Worm (Caenorhabditis elegans) whole organism, young adult: Measurements from ENCODE around the gene ccdc-149.

Source experiments
- cebp-1 ChIP-seq, 2 experiments: fragments of 200-800 bp in 1 of 2; sonication (Bioruptor generic) in 1 of 2; sonication (generic microtip) in 1 of 2; IDR thresholded peaks in 1 of 2; optimal IDR thresholded peaks in 1 of 2; 2 replicates each; pipeline versions ENCODE4 v1.3.6 to Lab custom; 2017 to 2022; ENCODE audit warnings: missing compliant biosample characterization in 2 of 2, missing genetic modification characterization in 2 of 2, mild to moderate bottlenecking in 1 of 2, missing genetic modification reagents in 1 of 2, moderate library complexity in 1 of 2
- ceh-79 ChIP-seq: sonication (generic microtip); optimal IDR thresholded peaks from 2 replicates; lab custom pipeline; 2017; ENCODE audit warnings: mild to moderate bottlenecking, missing genetic modification characterization, missing compliant biosample characterization
- ceh-91 ChIP-seq: fragments of 200-800 bp; sonication (Bioruptor generic); IDR thresholded peaks from 2 replicates; pipeline ENCODE4 v1.3.6; 2022; ENCODE audit warnings: missing genetic modification reagents, missing genetic modification characterization, missing compliant biosample characterization
- egrh-3 ChIP-seq: fragments of 200-800 bp; sonication (Bioruptor generic); IDR thresholded peaks from 2 replicates; pipeline ENCODE4 v1.3.6; 2022; ENCODE audit warnings: missing genetic modification reagents, missing genetic modification characterization, missing compliant biosample characterization
- him-1 ChIP-seq: sonication (generic microtip); optimal IDR thresholded peaks from 2 replicates; lab custom pipeline; 2016; ENCODE audit warnings: missing genotype, missing genetic modification reagents, missing genetic modification characterization, missing compliant biosample characterization
- nfya-1 ChIP-seq: sonication (generic microtip); optimal IDR thresholded peaks from 2 replicates; lab custom pipeline; 2017; ENCODE audit warnings: antibody characterized with exemption, missing compliant biosample characterization, missing genetic modification characterization, borderline replicate concordance; ENCODE audit not compliant: insufficient read depth
- rcor-1 ChIP-seq: fragments of 200-800 bp; sonication (Bioruptor generic); IDR thresholded peaks from 2 replicates; pipeline ENCODE4 v1.3.6; 2022; ENCODE audit warnings: missing genetic modification reagents, missing genetic modification characterization, missing compliant biosample characterization
- tlf-1 ChIP-seq: fragments of 200-800 bp; sonication (Bioruptor generic); optimal IDR thresholded peaks from 2 replicates; lab custom pipeline; 2018; ENCODE audit warnings: mild to moderate bottlenecking, missing genetic modification characterization, missing compliant biosample characterization
- unc-62 ChIP-seq: fragments of 150-350 bp; optimal IDR thresholded peaks from 2 replicates; lab custom pipeline; 2014; ENCODE audit warnings: missing biosample characterization, missing genetic modification reagents, missing genetic modification characterization
- xnd-1 ChIP-seq: sonication (generic microtip); optimal IDR thresholded peaks from 2 replicates; lab custom pipeline; 2016; ENCODE audit warnings: missing genotype, missing genetic modification reagents, missing genetic modification characterization, missing compliant biosample characterization

DNA sequence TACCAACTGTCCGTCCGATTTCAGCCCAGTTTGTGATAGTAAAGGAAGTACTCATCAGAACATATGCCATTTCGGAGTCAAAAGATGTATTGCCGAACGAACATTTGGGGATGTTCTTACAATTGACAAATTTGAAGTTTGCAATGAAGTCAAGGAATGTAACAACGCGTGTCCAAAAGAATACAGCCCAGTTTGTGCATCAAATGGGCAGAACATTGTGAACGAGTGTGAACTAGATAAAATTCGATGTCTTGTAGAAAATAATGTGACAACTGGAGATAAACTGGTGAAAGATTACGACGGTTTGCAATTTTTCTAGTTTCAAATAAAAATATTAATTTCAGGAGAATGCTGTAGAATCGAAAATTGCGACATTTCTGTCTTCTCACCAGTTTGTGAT, 3.4 kb downstream of the ccdc-149 start:
- TF ChIP-seq cebp-1 (GFP tag; IDR thresholded peaks at IDR 0.05; lab: Robert Waterston, UW) = no peak
- TF ChIP-seq cebp-1 (tag; optimal IDR thresholded peaks at IDR 0.05; lab: Kevin White, UChicago) = no peak
- TF ChIP-seq tlf-1 (GFP tag; lab: Kevin White, UChicago) = no peak
- no peak for TF ChIP-seq egrh-3 (GFP tag; lab: Robert Waterston, UW)
- TF ChIP-seq ceh-91 (GFP tag; lab: Robert Waterston, UW) = no peak
- TF ChIP-seq nfya-1 (tag; lab: Kevin White, UChicago) = no peak
- TF ChIP-seq unc-62 (GFP tag; lab: Kevin White, UChicago) = no peak
- TF ChIP-seq rcor-1 = no peak
- no peak for TF ChIP-seq ceh-79 (tag; lab: Kevin White, UChicago)
- no peak for TF ChIP-seq xnd-1 (tag; lab: Kevin White, UChicago)
- no peak for TF ChIP-seq him-1
